Fruit fly (Drosophila melanogaster) whole organism, prepupa: ENCODE data around the gene mus81.

Experiments
- Blimp-1 ChIP-seq: fragments of 200-800 bp; sonication (Bioruptor generic); optimal IDR thresholded peaks from 3 replicates; lab custom pipeline; 2017; ENCODE audit warnings: missing biosample characterization, missing genetic modification characterization, mild to moderate bottlenecking, moderate library complexity, missing genetic modification reagents
- CG10631 ChIP-seq: fragments of 200-800 bp; sonication (Bioruptor generic); optimal IDR thresholded peaks from 2 replicates; lab custom pipeline; 2016; ENCODE audit warnings: missing biosample characterization, missing genetic modification characterization
- CG3032 ChIP-seq: fragments of 200-800 bp; optimal IDR thresholded peaks from 2 replicates; lab custom pipeline; 2019; ENCODE audit warnings: missing biosample characterization, mild to moderate bottlenecking, missing genetic modification characterization, moderate library complexity
- CG31627 ChIP-seq: fragments of 200-800 bp; sonication (Bioruptor generic); optimal IDR thresholded peaks from 3 replicates; lab custom pipeline; 2016; ENCODE audit warnings: missing biosample characterization, missing genetic modification characterization
- CG32006 ChIP-seq: fragments of 200-800 bp; sonication (Bioruptor generic); optimal IDR thresholded peaks from 3 replicates; lab custom pipeline; 2017; ENCODE audit warnings: missing biosample characterization, mild to moderate bottlenecking, missing genetic modification characterization
- CG34406 ChIP-seq: fragments of 200-800 bp; sonication (Bioruptor generic); optimal IDR thresholded peaks from 3 replicates; lab custom pipeline; 2016; ENCODE audit warnings: missing biosample characterization, missing genetic modification characterization
- CG6163 ChIP-seq: fragments of 200-800 bp; sonication (Bioruptor generic); IDR thresholded peaks from 3 replicates; pipeline ENCODE4 v1.3.6; 2022; ENCODE audit warnings: missing biosample characterization, missing genetic modification characterization
- CG6792 ChIP-seq: fragments of 200-800 bp; sonication (Bioruptor generic); optimal IDR thresholded peaks from 3 replicates; lab custom pipeline; 2016; ENCODE audit warnings: missing biosample characterization, missing genetic modification characterization
- CG6808 ChIP-seq: fragments of 200-800 bp; sonication (Bioruptor generic); optimal IDR thresholded peaks from 3 replicates; lab custom pipeline; 2017; ENCODE audit warnings: missing biosample characterization, missing genetic modification characterization, mild to moderate bottlenecking, moderate library complexity, missing genetic modification reagents
- CG6854 ChIP-seq: fragments of 200-800 bp; sonication (Bioruptor generic); optimal IDR thresholded peaks from 2 replicates; lab custom pipeline; 2017; ENCODE audit warnings: missing biosample characterization, mild to moderate bottlenecking, missing genetic modification characterization
- CG7368 ChIP-seq: fragments of 200-800 bp; sonication (Bioruptor generic); optimal IDR thresholded peaks from 3 replicates; lab custom pipeline; 2016; ENCODE audit warnings: missing biosample characterization, missing genetic modification characterization
- CG8632 ChIP-seq: fragments of 200-800 bp; sonication (Bioruptor generic); optimal IDR thresholded peaks from 3 replicates; lab custom pipeline; 2016; ENCODE audit warnings: missing biosample characterization, missing genetic modification characterization
- Eip78C ChIP-seq: fragments of 200-800 bp; sonication (Bioruptor generic); peaks from one replicate; lab custom pipeline; 2016; ENCODE audit warnings: missing biosample characterization, missing genetic modification characterization
- Ets21C ChIP-seq: fragments of 200-800 bp; sonication (Bioruptor generic); optimal IDR thresholded peaks from 3 replicates; lab custom pipeline; 2016; ENCODE audit warnings: missing biosample characterization, missing genetic modification characterization
- Gug ChIP-seq: fragments of 200-800 bp; sonication (Bioruptor generic); IDR thresholded peaks from 2 replicates; pipeline ENCODE4 v1.3.6; 2022; ENCODE audit warnings: missing biosample characterization, missing genetic modification characterization
- Hr38 ChIP-seq: sonication (Bioruptor generic); optimal IDR thresholded peaks from 2 replicates; lab custom pipeline; 2016; ENCODE audit warnings: missing biosample characterization, missing genetic modification characterization
- Hr39 ChIP-seq: fragments of 200-800 bp; sonication (Bioruptor generic); optimal IDR thresholded peaks from 2 replicates; lab custom pipeline; 2016; ENCODE audit warnings: missing biosample characterization, missing genetic modification characterization
- Hr4 ChIP-seq: fragments of 200-800 bp; sonication (Bioruptor generic); optimal IDR thresholded peaks from 3 replicates; lab custom pipeline; 2016; ENCODE audit warnings: missing biosample characterization, missing genetic modification characterization
- Lpt ChIP-seq: fragments of 200-800 bp; sonication (Bioruptor generic); optimal IDR thresholded peaks from 3 replicates; lab custom pipeline; 2016; ENCODE audit warnings: missing biosample characterization, missing genetic modification characterization
- Met ChIP-seq: fragments of 200-800 bp; sonication (Bioruptor generic); optimal IDR thresholded peaks from 3 replicates; lab custom pipeline; 2016; ENCODE audit warnings: missing biosample characterization, missing genetic modification characterization
- OdsH ChIP-seq: fragments of 200-800 bp; sonication (Bioruptor generic); optimal IDR thresholded peaks from 3 replicates; lab custom pipeline; 2016; ENCODE audit warnings: missing biosample characterization, missing genetic modification characterization
- Sox14 ChIP-seq: fragments of 200-800 bp; sonication (Bioruptor generic); optimal IDR thresholded peaks from 3 replicates; lab custom pipeline; 2016; ENCODE audit warnings: missing biosample characterization, missing genetic modification characterization
- Sox15 ChIP-seq: fragments of 200-800 bp; sonication (Bioruptor generic); optimal IDR thresholded peaks from 3 replicates; lab custom pipeline; 2016; ENCODE audit warnings: missing biosample characterization, missing genetic modification characterization
- achi ChIP-seq: fragments of 200-800 bp; sonication (Bioruptor generic); optimal IDR thresholded peaks from 3 replicates; lab custom pipeline; 2016; ENCODE audit warnings: missing biosample characterization, missing genetic modification characterization
- cyc ChIP-seq: fragments of 200-800 bp; sonication (Bioruptor generic); optimal IDR thresholded peaks from 3 replicates; lab custom pipeline; 2016; ENCODE audit warnings: missing biosample characterization, missing genetic modification characterization
- dsx ChIP-seq: fragments of 200-800 bp; optimal IDR thresholded peaks from 3 replicates; lab custom pipeline; 2019; ENCODE audit warnings: missing biosample characterization, mild to moderate bottlenecking, missing genetic modification characterization, moderate library complexity; ENCODE audit not compliant: poor library complexity, severe bottlenecking
- eg ChIP-seq: fragments of 200-800 bp; sonication (Bioruptor generic); IDR thresholded peaks from 3 replicates; pipeline ENCODE4 v1.3.6; 2022; ENCODE audit warnings: missing biosample characterization, missing genetic modification characterization
- esn ChIP-seq: fragments of 200-800 bp; sonication (Bioruptor generic); optimal IDR thresholded peaks from 2 replicates; lab custom pipeline; 2016; ENCODE audit warnings: missing biosample characterization, mild to moderate bottlenecking, missing genetic modification characterization, moderate library complexity
- fd85E ChIP-seq: fragments of 200-800 bp; sonication (Bioruptor generic); optimal IDR thresholded peaks from 3 replicates; lab custom pipeline; 2016; ENCODE audit warnings: missing biosample characterization, missing genetic modification characterization
- fkh ChIP-seq: fragments of 200-800 bp; sonication (Bioruptor generic); optimal IDR thresholded peaks from 3 replicates; lab custom pipeline; 2017; ENCODE audit warnings: missing biosample characterization, mild to moderate bottlenecking, missing genetic modification characterization, moderate library complexity
- lz ChIP-seq: fragments of 200-800 bp; sonication (Bioruptor generic); optimal IDR thresholded peaks from 3 replicates; lab custom pipeline; 2016; ENCODE audit warnings: missing biosample characterization, missing genetic modification characterization
- net ChIP-seq: fragments of 200-800 bp; sonication (Bioruptor generic); optimal IDR thresholded peaks from 3 replicates; lab custom pipeline; 2016; ENCODE audit warnings: missing biosample characterization, missing genetic modification characterization
- salr ChIP-seq, 2 experiments: fragments of 200-800 bp; sonication (Bioruptor generic); optimal IDR thresholded peaks; 3 replicates each; lab custom pipeline; 2016 to 2018; ENCODE audit warnings: missing biosample characterization in 2 of 2, missing genetic modification characterization in 2 of 2, mild to moderate bottlenecking in 1 of 2
- svp ChIP-seq: fragments of 200-800 bp; sonication (Bioruptor generic); peaks from one replicate; lab custom pipeline; 2016; ENCODE audit warnings: missing biosample characterization, missing genetic modification characterization
- topi ChIP-seq: fragments of 200-800 bp; sonication (Bioruptor generic); optimal IDR thresholded peaks from 3 replicates; lab custom pipeline; 2016; ENCODE audit warnings: missing biosample characterization, missing genetic modification characterization
- vri ChIP-seq: fragments of 200-800 bp; sonication (Bioruptor generic); optimal IDR thresholded peaks from 3 replicates; lab custom pipeline; 2016; ENCODE audit warnings: missing biosample characterization, mild to moderate bottlenecking, missing genetic modification characterization

mus81 gene

dm6 chrX:955873-956272, 15.0 kb downstream of the mus81 start (continued):
- TF ChIP-seq CG6163 (GFP tag; lab: Robert Waterston, UW) (0 out of 3 replicates have a peak, but pooled peaks have one; percentile 30), Sox14 (GFP tag; lab: Kevin White, UChicago) (no peak), CG3032 (tag; lab: Kevin White, UChicago) (no peak), CG6792 (GFP tag; lab: Kevin White, UChicago) (peak; percentile 1), esn (GFP tag; lab: Kevin White, UChicago) (peak; percentile 19), OdsH (GFP tag; lab: Kevin White, UChicago) (no peak), CG8632 (no peak), net (GFP tag; lab: Kevin White, UChicago) (no peak), vri (no peak), Sox15 (GFP tag; lab: Kevin White, UChicago) (peak; percentile 0), fd85E (GFP tag; lab: Kevin White, UChicago) (no peak), CG6854 (no peak), lz (GFP tag; lab: Kevin White, UChicago) (peak; percentile 9), Lpt (GFP tag; lab: Kevin White, UChicago) (no peak), CG6808 (GFP tag; lab: Kevin White, UChicago) (no peak), CG32006 (GFP tag; lab: Kevin White, UChicago) (peak; percentile 3)

DNA sequence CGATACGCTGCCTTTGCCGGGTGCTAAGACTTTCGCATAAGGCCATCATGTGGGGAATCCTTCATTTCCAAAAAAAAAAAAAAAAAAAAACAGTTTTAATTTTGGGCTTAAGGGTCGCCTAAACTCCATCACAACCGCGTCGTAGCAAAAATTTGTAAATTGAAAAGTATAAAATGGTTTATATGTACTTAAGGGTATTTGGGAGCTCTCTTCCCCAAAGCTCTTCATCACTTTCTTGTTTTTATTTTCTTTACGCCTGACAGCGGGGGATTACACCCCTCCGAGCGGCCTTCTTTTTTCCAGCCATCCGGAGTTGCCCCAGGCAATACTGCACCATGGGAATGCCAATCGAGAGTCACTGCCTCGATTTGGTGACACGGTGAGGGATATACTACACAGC, 23.1 kb downstream of the mus81 start:
- TF ChIP-seq cyc, result peak; percentile 18
- TF ChIP-seq CG31627, result peak; percentile 23
- TF ChIP-seq Met (GFP tag; lab: Kevin White, UChicago), result peak; percentile 31
- TF ChIP-seq CG3032 (tag; lab: Kevin White, UChicago), result no peak
- TF ChIP-seq Eip78C (GFP tag; lab: Kevin White, UChicago), result peak; percentile 31
- no peak for TF ChIP-seq CG32006 (GFP tag; lab: Kevin White, UChicago)
- TF ChIP-seq Hr39, result peak; percentile 4
- peak; percentile 8 for TF ChIP-seq topi
- no peak for TF ChIP-seq eg (GFP tag; lab: Robert Waterston, UW)
- TF ChIP-seq, all 60 proteins: peak for 6

dm6 chrX:966818-967217, 25.9 kb downstream of the mus81 start:
- no peak for TF ChIP-seq CG34406 (GFP tag; lab: Kevin White, UChicago)
- TF ChIP-seq Eip78C (GFP tag; lab: Kevin White, UChicago), result peak; percentile 21
- no peak for TF ChIP-seq Hr38 (GFP tag; lab: Kevin White, UChicago)

dm6 chrX:985911-986310, 45.0 kb downstream of the mus81 start:
- TF ChIP-seq Met (GFP tag; lab: Kevin White, UChicago) (no peak), Sox15 (GFP tag; lab: Kevin White, UChicago) (no peak), dsx (GFP tag; lab: Kevin White, UChicago) (no peak), CG6792 (GFP tag; lab: Kevin White, UChicago) (no peak), salr (GFP tag; optimal IDR thresholded peaks at IDR 0.05; lab: Kevin White, UChicago) (no peak), Ets21C (GFP tag; lab: Kevin White, UChicago) (no peak), CG6163 (GFP tag; lab: Robert Waterston, UW) (no peak), svp (GFP tag; lab: Kevin White, UChicago) (no peak), topi (no peak), CG7368 (GFP tag; lab: Kevin White, UChicago) (no peak), CG10631 (GFP tag; lab: Kevin White, UChicago) (no peak), Blimp-1 (GFP tag; lab: Kevin White, UChicago) (no peak), net (GFP tag; lab: Kevin White, UChicago) (no peak), achi (GFP tag; lab: Kevin White, UChicago) (no peak), vri (no peak)

DNA sequence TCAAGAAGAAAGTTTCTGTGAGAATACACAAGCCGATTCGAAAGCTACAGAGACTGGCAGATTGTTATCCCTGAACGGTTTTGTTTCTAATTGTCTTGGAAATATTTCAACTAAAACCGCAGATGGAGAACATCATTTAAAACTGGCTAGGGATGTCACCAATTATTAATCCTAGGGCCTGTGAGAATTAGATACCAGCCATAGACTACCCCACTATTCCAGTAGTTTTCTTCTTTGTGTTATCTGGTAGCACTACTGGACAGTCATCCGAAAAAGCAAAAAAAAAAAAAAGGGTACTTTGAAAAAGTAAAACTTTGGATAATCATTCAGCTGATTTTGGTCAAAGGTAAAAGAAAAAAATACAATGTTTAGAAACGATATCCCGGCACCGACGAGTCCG, 49.3 kb downstream of the mus81 start, which contains the start of gene CG18823:
Gene CG18823, plus strand, starts transcription at position 301 of the 400 bp plus-strand sequence.
- TF ChIP-seq Sox14 (GFP tag; lab: Kevin White, UChicago), result no peak
- TF ChIP-seq Lpt (GFP tag; lab: Kevin White, UChicago), result no peak
- TF ChIP-seq fd85E (GFP tag; lab: Kevin White, UChicago), result no peak
- no peak for TF ChIP-seq dsx (GFP tag; lab: Kevin White, UChicago)
- no peak for TF ChIP-seq eg (GFP tag; lab: Robert Waterston, UW)
- no peak for TF ChIP-seq achi (GFP tag; lab: Kevin White, UChicago)
- no peak for TF ChIP-seq CG34406 (GFP tag; lab: Kevin White, UChicago)
- TF ChIP-seq Hr4 (GFP tag; lab: Kevin White, UChicago), result no peak
- TF ChIP-seq fkh (GFP tag; lab: Kevin White, UChicago), result no peak
- no peak for TF ChIP-seq Gug (GFP tag; lab: Robert Waterston, UW)
- TF ChIP-seq topi, result no peak
- TF ChIP-seq salr (GFP tag; optimal IDR thresholded peaks at IDR 0.05; lab: Kevin White, UChicago), result no peak
- TF ChIP-seq Hr39, result no peak
- TF ChIP-seq Eip78C (GFP tag; lab: Kevin White, UChicago), result no peak
